Worm (Caenorhabditis elegans): ENCODE measurements around the gene W01C9.2.

DNA sequence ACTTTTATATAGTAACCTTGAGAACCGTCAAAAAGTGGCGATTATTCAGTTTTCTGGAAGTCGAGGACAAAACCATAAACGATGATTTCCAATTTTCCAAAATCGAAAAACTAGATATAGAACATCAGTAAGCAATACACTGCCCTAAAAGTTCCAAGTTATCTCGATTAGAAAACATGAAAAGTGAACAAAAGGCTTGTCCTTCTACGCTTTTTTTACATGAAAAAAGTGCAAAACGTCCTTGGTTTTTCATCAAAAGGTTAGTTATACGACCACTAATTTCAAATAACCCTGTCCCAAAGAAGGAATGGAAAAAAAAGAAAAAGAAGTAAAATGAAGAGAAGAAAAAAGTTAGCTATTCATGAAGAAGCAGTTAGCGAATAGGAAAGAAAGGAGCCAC lies 49.8 kb downstream of the W01C9.2 start:
- TF ChIP-seq W03F9.2 (tag; optimal IDR thresholded peaks at IDR 0.05) (no peak), him-1 (tag; optimal IDR thresholded peaks at IDR 0.05) (no peak)
